Fruit fly (Drosophila melanogaster) whole organism, pupa: ENCODE measurements around the gene Cp15.

ENCODE experiments used
- CG34367 ChIP-seq: fragments of 200-800 bp; sonication (Bioruptor generic); optimal IDR thresholded peaks from 2 replicates; lab custom pipeline; 2018; ENCODE audit warnings: missing biosample characterization, mild to moderate bottlenecking, missing genetic modification characterization
- CG8159 ChIP-seq: fragments of 200-800 bp; sonication (Bioruptor generic); optimal IDR thresholded peaks from 3 replicates; lab custom pipeline; 2018; ENCODE audit warnings: missing biosample characterization, mild to moderate bottlenecking, missing genetic modification characterization, moderate library complexity

dm6 chr3L:8767876-8768275 is 39.6 kb downstream of the Cp15 start:
- peak; percentile 64 for TF ChIP-seq CG34367
- TF ChIP-seq CG8159 (tag; lab: Kevin White, UChicago) = peak; percentile 75
